Fruit fly (Drosophila melanogaster) whole organism, embryonic: ENCODE data around the gene CG13842.

Experiments
- Atf6 ChIP-seq: fragments of 200-800 bp; sonication (Bioruptor generic); IDR thresholded peaks from 2 replicates; pipeline ENCODE4 v1.3.6; 2022; ENCODE audit warnings: missing biosample characterization, missing genetic modification characterization
- CG10147 ChIP-seq: fragments of 200-800 bp; sonication (Bioruptor generic); optimal IDR thresholded peaks from 2 replicates; lab custom pipeline; 2019; ENCODE audit warnings: missing biosample characterization, mild to moderate bottlenecking, missing genetic modification characterization, moderate library complexity
- CG10366 ChIP-seq: fragments of 200-800 bp; sonication (Bioruptor generic); IDR thresholded peaks from 2 replicates; pipeline ENCODE4 v1.3.6; 2022; ENCODE audit warnings: missing biosample characterization, missing genetic modification characterization
- CG11247 ChIP-seq: fragments of 200-800 bp; sonication (Bioruptor generic); IDR thresholded peaks from 2 replicates; pipeline ENCODE4 v1.3.6; 2022; ENCODE audit warnings: missing biosample characterization, missing genetic modification characterization
- CG11504 ChIP-seq: fragments of 200-800 bp; sonication (Bioruptor generic); optimal IDR thresholded peaks from 3 replicates; lab custom pipeline; 2019; ENCODE audit warnings: missing biosample characterization, mild to moderate bottlenecking, missing genetic modification characterization, moderate library complexity
- CG12104 ChIP-seq: fragments of 200-800 bp; sonication (Bioruptor generic); optimal IDR thresholded peaks from 3 replicates; lab custom pipeline; 2016; ENCODE audit warnings: missing biosample characterization, missing genetic modification characterization
- CG14050 ChIP-seq: fragments of 200-800 bp; sonication (Bioruptor generic); IDR thresholded peaks from 3 replicates; pipeline ENCODE4 v1.3.6; 2022; ENCODE audit warnings: missing biosample characterization, missing genetic modification characterization
- CG14710 ChIP-seq: fragments of 200-800 bp; sonication (Bioruptor generic); optimal IDR thresholded peaks from 3 replicates; lab custom pipeline; 2019; ENCODE audit warnings: missing biosample characterization, mild to moderate bottlenecking, missing genetic modification characterization, moderate library complexity
- CG16813 ChIP-seq: fragments of 200-800 bp; sonication (Bioruptor generic); IDR thresholded peaks from 3 replicates; pipeline ENCODE4 v1.3.6; 2022; ENCODE audit warnings: missing biosample characterization, missing genetic modification characterization; ENCODE audit not compliant: partially characterized antibody
- CG17612 ChIP-seq: fragments of 200-800 bp; sonication (Bioruptor generic); IDR thresholded peaks from 2 replicates; pipeline ENCODE4 v1.3.6; 2022; ENCODE audit warnings: missing biosample characterization, missing genetic modification characterization
- CG2875 ChIP-seq: fragments of 200-800 bp; sonication (Bioruptor generic); optimal IDR thresholded peaks from 2 replicates; lab custom pipeline; 2017; ENCODE audit warnings: missing biosample characterization, mild to moderate bottlenecking, missing genetic modification characterization, missing genetic modification reagents
- CG32767 ChIP-seq: fragments of 200-800 bp; sonication (Bioruptor generic); IDR thresholded peaks from 2 replicates; pipeline ENCODE4 v1.3.6; 2022; ENCODE audit warnings: missing biosample characterization, missing genetic modification characterization
- CG34376 ChIP-seq: fragments of 200-800 bp; sonication (Bioruptor generic); optimal IDR thresholded peaks from 2 replicates; lab custom pipeline; 2018; ENCODE audit warnings: missing biosample characterization, mild to moderate bottlenecking, missing genetic modification characterization
- CG42726 ChIP-seq: fragments of 200-800 bp; sonication (Bioruptor generic); IDR thresholded peaks from 2 replicates; pipeline ENCODE4 v1.3.6; 2022; ENCODE audit warnings: missing biosample characterization, missing genetic modification characterization; ENCODE audit not compliant: partially characterized antibody
- CG6654 ChIP-seq: fragments of 200-800 bp; sonication (Bioruptor generic); optimal IDR thresholded peaks from 2 replicates; lab custom pipeline; 2017; ENCODE audit warnings: missing biosample characterization, mild to moderate bottlenecking, missing genetic modification characterization
- CG7556 ChIP-seq: fragments of 200-800 bp; sonication (Bioruptor generic); optimal IDR thresholded peaks from 2 replicates; lab custom pipeline; 2017; ENCODE audit warnings: missing biosample characterization, mild to moderate bottlenecking, missing genetic modification characterization
- CG9797 ChIP-seq: fragments of 200-800 bp; sonication (Bioruptor generic); optimal IDR thresholded peaks from 3 replicates; lab custom pipeline; 2018; ENCODE audit warnings: missing biosample characterization, mild to moderate bottlenecking, missing genetic modification characterization
- CG9876 ChIP-seq: fragments of 200-800 bp; sonication (Bioruptor generic); optimal IDR thresholded peaks from 2 replicates; lab custom pipeline; 2016; ENCODE audit warnings: missing biosample characterization, missing genetic modification characterization
- Camta ChIP-seq: fragments of 200-800 bp; sonication (Bioruptor generic); optimal IDR thresholded peaks from 2 replicates; lab custom pipeline; 2016; ENCODE audit warnings: missing biosample characterization, missing genetic modification characterization
- CoRest ChIP-seq: fragments of 200-800 bp; sonication (Bioruptor generic); optimal IDR thresholded peaks from 3 replicates; lab custom pipeline; 2018; ENCODE audit warnings: missing biosample characterization, mild to moderate bottlenecking, missing genetic modification characterization, moderate library complexity
- D ChIP-seq, 2 experiments: fragments of 200-800 bp in 1 of 2; fragments of >200 bp in 1 of 2; sonication (Bioruptor generic) in 1 of 2; optimal IDR thresholded peaks; 2 replicates in 1 of 2; 3 replicates in 1 of 2; lab custom pipeline; 2017; ENCODE audit warnings: mild to moderate bottlenecking in 1 of 2, missing biosample characterization in 1 of 2, missing genetic modification characterization in 1 of 2, missing genetic modification reagents in 1 of 2
- D19B ChIP-seq: fragments of 200-800 bp; sonication (Bioruptor generic); optimal IDR thresholded peaks from 2 replicates; lab custom pipeline; 2017; ENCODE audit warnings: missing biosample characterization, mild to moderate bottlenecking, missing genetic modification characterization
- Fer1 ChIP-seq: fragments of 200-800 bp; sonication (Bioruptor generic); optimal IDR thresholded peaks from 2 replicates; lab custom pipeline; 2017; ENCODE audit warnings: missing biosample characterization, mild to moderate bottlenecking, missing genetic modification characterization
- GATAe ChIP-seq: fragments of 200-800 bp; sonication (Bioruptor generic); conservative IDR thresholded peaks from 2 replicates; pipeline ENCODE4 v1.3.6; 2022; ENCODE audit warnings: missing biosample characterization, missing genetic modification characterization
- H2.0 ChIP-seq: fragments of 200-800 bp; sonication (Bioruptor generic); IDR thresholded peaks from 2 replicates; pipeline ENCODE4 v1.3.6; 2022; ENCODE audit warnings: missing biosample characterization, missing genetic modification characterization
- HLHmδ ChIP-seq: fragments of 200-800 bp; sonication (Bioruptor generic); optimal IDR thresholded peaks from 2 replicates; lab custom pipeline; 2018; ENCODE audit warnings: missing biosample characterization, mild to moderate bottlenecking, missing genetic modification characterization, moderate library complexity
- Hr39 ChIP-seq: fragments of >200 bp; optimal IDR thresholded peaks from 2 replicates; lab custom pipeline; 2017
- Opbp ChIP-seq: fragments of 200-800 bp; sonication (Bioruptor generic); IDR thresholded peaks from 3 replicates; pipeline ENCODE4 v1.3.6; 2022; ENCODE audit warnings: missing biosample characterization, missing genetic modification characterization; ENCODE audit not compliant: partially characterized antibody
- Sin3A ChIP-seq: fragments of >200 bp; optimal IDR thresholded peaks from 2 replicates; lab custom pipeline; 2018
- Stat92E ChIP-seq, 3 experiments: fragments of >200 bp in 2 of 3; fragments of 200-800 bp in 1 of 3; sonication (Bioruptor generic) in 1 of 3; optimal IDR thresholded peaks; 2 replicates each; lab custom pipeline; 2017 to 2019; ENCODE audit warnings: missing biosample characterization in 3 of 3, missing genetic modification characterization in 3 of 3, mild to moderate bottlenecking in 1 of 3, moderate library complexity in 1 of 3
- Usf ChIP-seq: fragments of 200-800 bp; sonication (Bioruptor generic); optimal IDR thresholded peaks from 2 replicates; lab custom pipeline; 2017; ENCODE audit warnings: missing genotype, missing biosample characterization, missing genetic modification characterization
- bbx ChIP-seq: fragments of 200-800 bp; sonication (Bioruptor generic); IDR thresholded peaks from 2 replicates; pipeline ENCODE4 v1.3.6; 2022; ENCODE audit warnings: missing biosample characterization, missing genetic modification characterization; ENCODE audit not compliant: partially characterized antibody
- bigmax ChIP-seq: fragments of 200-800 bp; sonication (Bioruptor generic); optimal IDR thresholded peaks from 2 replicates; lab custom pipeline; 2018; ENCODE audit warnings: missing biosample characterization, mild to moderate bottlenecking, missing genetic modification characterization
- br ChIP-seq: fragments of >200 bp; optimal IDR thresholded peaks from 2 replicates; lab custom pipeline; 2017
- cato ChIP-seq: fragments of 200-800 bp; sonication (Bioruptor generic); optimal IDR thresholded peaks from 2 replicates; lab custom pipeline; 2016; ENCODE audit warnings: missing biosample characterization, missing genetic modification characterization, borderline replicate concordance
- cg ChIP-seq: fragments of 200-800 bp; sonication (Bioruptor generic); optimal IDR thresholded peaks from 3 replicates; lab custom pipeline; 2019; ENCODE audit warnings: missing biosample characterization, mild to moderate bottlenecking, missing genetic modification characterization, moderate library complexity
- chinmo ChIP-seq: fragments of 200-800 bp; sonication (Bioruptor generic); IDR thresholded peaks from 4 replicates; pipeline ENCODE4 v1.3.6; 2022; ENCODE audit warnings: missing biosample characterization, missing genetic modification characterization; ENCODE audit not compliant: partially characterized antibody
- chm ChIP-seq: fragments of 200-800 bp; sonication (Bioruptor generic); IDR thresholded peaks from 2 replicates; pipeline ENCODE4 v1.3.6; 2022; ENCODE audit warnings: missing biosample characterization, missing genetic modification characterization
- dan ChIP-seq: fragments of 200-800 bp; sonication (Bioruptor generic); IDR thresholded peaks from 2 replicates; pipeline ENCODE4 v1.3.6; 2022; ENCODE audit warnings: missing biosample characterization, missing genetic modification characterization
- danr ChIP-seq: fragments of 200-800 bp; sonication (Bioruptor generic); IDR thresholded peaks from 2 replicates; pipeline ENCODE4 v1.3.6; 2022; ENCODE audit warnings: missing biosample characterization, missing genetic modification characterization
- disco-r ChIP-seq: fragments of 200-800 bp; sonication (Bioruptor generic); optimal IDR thresholded peaks from 2 replicates; lab custom pipeline; 2016; ENCODE audit warnings: missing biosample characterization, missing genetic modification characterization
- grau ChIP-seq: fragments of 200-800 bp; optimal IDR thresholded peaks from 3 replicates; lab custom pipeline; 2019; ENCODE audit warnings: missing biosample characterization, mild to moderate bottlenecking, missing genetic modification characterization, moderate library complexity
- gsb ChIP-seq: fragments of 200-800 bp; sonication (Bioruptor generic); IDR thresholded peaks from 2 replicates; pipeline ENCODE4 v1.3.6; 2022; ENCODE audit warnings: missing biosample characterization, missing genetic modification characterization
- her ChIP-seq: fragments of 200-800 bp; sonication (Bioruptor generic); optimal IDR thresholded peaks from 2 replicates; lab custom pipeline; 2016; ENCODE audit warnings: missing biosample characterization, missing genetic modification characterization
- mld ChIP-seq: fragments of 200-800 bp; sonication (Bioruptor generic); IDR thresholded peaks from 3 replicates; pipeline ENCODE4 v1.3.6; 2022; ENCODE audit warnings: missing biosample characterization, missing genetic modification characterization; ENCODE audit not compliant: partially characterized antibody
- nau ChIP-seq: fragments of 200-800 bp; sonication (Bioruptor generic); optimal IDR thresholded peaks from 3 replicates; lab custom pipeline; 2017; ENCODE audit warnings: missing biosample characterization, mild to moderate bottlenecking, missing genetic modification characterization, missing genetic modification reagents
- nom ChIP-seq: fragments of 200-800 bp; sonication (Bioruptor generic); optimal IDR thresholded peaks from 2 replicates; lab custom pipeline; 2017; ENCODE audit warnings: missing biosample characterization, missing genetic modification characterization, mild to moderate bottlenecking, moderate library complexity, missing genetic modification reagents
- pb ChIP-seq: fragments of 200-800 bp; sonication (Bioruptor generic); optimal IDR thresholded peaks from 3 replicates; lab custom pipeline; 2016; ENCODE audit warnings: missing biosample characterization, missing genetic modification characterization
- pho ChIP-seq: fragments of 200-800 bp; sonication (Bioruptor generic); optimal IDR thresholded peaks from 2 replicates; lab custom pipeline; 2016; ENCODE audit warnings: missing biosample characterization, missing genetic modification characterization
- vfl ChIP-seq: fragments of 200-800 bp; sonication (Bioruptor generic); optimal IDR thresholded peaks from 2 replicates; lab custom pipeline; 2016; ENCODE audit warnings: missing biosample characterization, missing genetic modification characterization
- vvl ChIP-seq: fragments of 200-800 bp; sonication (Bioruptor generic); IDR thresholded peaks from 2 replicates; pipeline ENCODE4 v1.3.6; 2022; ENCODE audit warnings: missing biosample characterization, missing genetic modification characterization

The CG13842 gene

dm6 chr3R:22673528-22673959 lies 33.5 kb downstream of the CG13842 start (continued):
- peak in 1 of 3 experiments; percentile 51 for TF ChIP-seq Stat92E (GFP tag; optimal IDR thresholded peaks at IDR 0.05; lab: Kevin White, UChicago)
- no peak for TF ChIP-seq CG6654 (GFP tag; lab: Kevin White, UChicago)
- no peak for TF ChIP-seq chinmo (GFP tag; lab: Robert Waterston, UW)
- no peak for TF ChIP-seq Atf6 (GFP tag; lab: Robert Waterston, UW)
- no peak for TF ChIP-seq nau (GFP tag; lab: Kevin White, UChicago)
- TF ChIP-seq CG14050 (GFP tag; lab: Robert Waterston, UW): no peak
- peak; percentile 93 for TF ChIP-seq CG14710 (tag; lab: Kevin White, UChicago)
- no peak for TF ChIP-seq mld
- peak; percentile 83 for TF ChIP-seq CoRest
- TF ChIP-seq danr (GFP tag; lab: Robert Waterston, UW): no peak
- no peak for TF ChIP-seq CG42726 (GFP tag; lab: Robert Waterston, UW)
- peak; percentile 56 for TF ChIP-seq chm
- peak; percentile 55 for TF ChIP-seq Fer1
- TF ChIP-seq dan (GFP tag; lab: Robert Waterston, UW): peak; percentile 71
- TF ChIP-seq Camta (GFP tag; lab: Kevin White, UChicago): peak; percentile 56
- no peak; the same call in 1 of the 2 replicates for TF ChIP-seq CG10366
- TF ChIP-seq CG32767 (GFP tag; lab: Robert Waterston, UW): 0 out of 2 replicates have a peak, but pooled peaks have one; percentile 19
- no peak for TF ChIP-seq cg (GFP tag; lab: Kevin White, UChicago)
- peak; percentile 55 for TF ChIP-seq CG10147 (GFP tag; lab: Kevin White, UChicago)
- peak; percentile 41 for TF ChIP-seq her (GFP tag; lab: Kevin White, UChicago)
- peak; percentile 75 for TF ChIP-seq Usf (GFP tag; lab: Kevin White, UChicago)
- peak; percentile 35 for TF ChIP-seq CG2875
- no peak for TF ChIP-seq gsb (GFP tag; lab: Robert Waterston, UW)
- TF ChIP-seq bbx (GFP tag; lab: Robert Waterston, UW): no peak
- no peak for TF ChIP-seq HLHmδ (GFP tag; lab: Kevin White, UChicago)
- TF ChIP-seq pho (GFP tag; lab: Kevin White, UChicago): peak; percentile 48
- peak; percentile 49 for TF ChIP-seq CG12104 (GFP tag; lab: Kevin White, UChicago)
- TF ChIP-seq CG17612 (GFP tag; lab: Robert Waterston, UW): no peak
- TF ChIP-seq Sin3A: no peak
- peak; percentile 31; the same call in 1 of the 2 replicates for TF ChIP-seq H2.0 (GFP tag; lab: Robert Waterston, UW)
- TF ChIP-seq vfl: no peak
- peak; percentile 47 for TF ChIP-seq cato (GFP tag; lab: Kevin White, UChicago)
- TF ChIP-seq nom (GFP tag; lab: Kevin White, UChicago): peak; percentile 30
- no peak for TF ChIP-seq bigmax (GFP tag; lab: Kevin White, UChicago)
- TF ChIP-seq grau (tag; lab: Kevin White, UChicago): peak; percentile 77
- TF ChIP-seq br (lab: Kevin White, UChicago): no peak
- TF ChIP-seq D19B (GFP tag; lab: Kevin White, UChicago): no peak
- no peak for TF ChIP-seq CG9797
- peak; percentile 27 for TF ChIP-seq CG34376 (GFP tag; lab: Kevin White, UChicago)
- TF ChIP-seq Opbp (GFP tag; lab: Robert Waterston, UW): no peak
- peak; percentile 75 for TF ChIP-seq GATAe (GFP tag; lab: Robert Waterston, UW)
- no peak for TF ChIP-seq Hr39 (lab: Kevin White, UChicago)
- TF ChIP-seq CG7556 (GFP tag; lab: Kevin White, UChicago): peak; percentile 85
- no peak for TF ChIP-seq CG16813 (GFP tag; lab: Robert Waterston, UW)
- TF ChIP-seq D (optimal IDR thresholded peaks at IDR 0.05; lab: Kevin White, UChicago): no peak
- TF ChIP-seq D (GFP tag; optimal IDR thresholded peaks at IDR 0.05; lab: Kevin White, UChicago): peak; percentile 84
- TF ChIP-seq CG11247 (GFP tag; lab: Robert Waterston, UW): no peak
- peak; percentile 63 for TF ChIP-seq vvl (GFP tag; lab: Robert Waterston, UW)
- no peak for TF ChIP-seq CG11504 (tag; lab: Kevin White, UChicago)
- peak; percentile 72 for TF ChIP-seq pb (GFP tag; lab: Kevin White, UChicago)
- TF ChIP-seq CG9876 (GFP tag; lab: Kevin White, UChicago): peak; percentile 42
- TF ChIP-seq disco-r (GFP tag; lab: Kevin White, UChicago): peak; percentile 60
